Fruit fly (Drosophila melanogaster): ENCODE results near the gene Nepl8.

Nepl8 gene

DNA sequence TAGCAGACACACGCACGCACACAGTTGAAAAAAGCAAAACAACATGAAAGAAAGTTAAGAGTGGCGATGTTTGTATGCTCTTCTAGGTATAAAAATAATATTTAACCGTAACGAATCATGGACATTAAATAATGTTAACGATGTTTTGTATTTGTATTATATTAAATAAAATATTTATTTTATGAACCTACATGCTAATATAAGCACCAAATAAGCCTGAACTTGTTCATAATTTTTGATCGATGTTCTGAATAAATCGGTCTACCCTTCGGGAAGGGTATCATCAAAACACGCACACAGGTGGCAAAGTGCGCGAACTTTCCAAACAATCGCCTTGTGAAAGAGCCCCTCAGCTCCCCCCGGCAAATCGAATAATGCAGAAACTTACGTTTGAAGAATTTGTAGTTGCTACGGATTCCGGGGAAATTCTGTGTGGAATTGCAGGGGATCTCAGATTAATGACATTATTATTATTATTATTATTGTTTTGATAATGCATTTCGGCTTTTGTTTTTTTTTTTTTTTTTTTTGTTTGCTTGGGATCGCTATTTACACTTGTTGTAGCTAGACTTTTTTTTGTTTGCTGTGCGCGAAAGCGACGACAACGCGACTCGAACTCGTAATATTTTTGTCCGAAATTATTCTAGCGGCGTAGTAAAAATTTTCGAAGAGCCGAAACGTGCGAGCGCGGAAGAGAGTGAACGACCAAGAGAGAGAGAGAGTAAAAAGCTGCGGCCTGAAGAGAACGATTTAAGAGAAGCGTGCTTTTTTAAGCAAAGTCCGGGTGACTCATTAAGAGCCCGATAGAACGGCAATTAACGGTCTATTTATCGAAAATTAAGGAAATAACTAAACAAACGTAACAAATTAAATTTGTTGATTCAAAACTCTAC, 31.9 kb downstream of the Nepl8 start (continued):
- TF ChIP-seq CG17385 (GFP tag; optimal IDR thresholded peaks at IDR 0.05) (no peak), CG14014 (GFP tag; IDR thresholded peaks at IDR 0.05) (no peak), Dip2 (GFP tag; IDR thresholded peaks at IDR 0.05) (no peak), ato (GFP tag; IDR thresholded peaks at IDR 0.05; ENCODE audit: partially characterized antibody) (no peak), ttk (GFP tag; IDR thresholded peaks at IDR 0.05) (peak; percentile 42; the same call in 1 of the 2 replicates), dati (GFP tag; IDR thresholded peaks at IDR 0.05) (no peak), CG3838 (GFP tag; optimal IDR thresholded peaks at IDR 0.05) (peak; percentile 67), CG12071 (GFP tag; optimal IDR thresholded peaks at IDR 0.05) (no peak), cas (GFP tag; IDR thresholded peaks at IDR 0.05) (no peak), Ptx1 (GFP tag; IDR thresholded peaks at IDR 0.05) (peak; percentile 49; the same call in 1 of the 2 replicates), CG6689 (GFP tag; IDR thresholded peaks at IDR 0.05) (no peak; the same call in 1 of the 2 replicates), wdn (GFP tag; IDR thresholded peaks at IDR 0.05) (no peak), schlank (tag; optimal IDR thresholded peaks at IDR 0.05) (no peak), Hr78 (GFP tag; optimal IDR thresholded peaks at IDR 0.05) (peak in 1 of 2 experiments; percentile 45), sug (tag; optimal IDR thresholded peaks at IDR 0.05) (peak; percentile 10), al (GFP tag; IDR thresholded peaks at IDR 0.05) (no peak), D19A (tag; optimal IDR thresholded peaks at IDR 0.05) (peak; percentile 99), Taf1 (GFP tag; IDR thresholded peaks at IDR 0.05) (no peak; the same call in 1 of the 2 replicates), CG8089 (GFP tag; optimal IDR thresholded peaks at IDR 0.05) (no peak), stc (GFP tag; IDR thresholded peaks at IDR 0.05) (peak; percentile 30; the same call in 1 of the 2 replicates), CG3407 (GFP tag; optimal IDR thresholded peaks at IDR 0.05) (peak; percentile 36), CG15011 (GFP tag; optimal IDR thresholded peaks at IDR 0.05) (peak; percentile 33), ci (GFP tag; IDR thresholded peaks at IDR 0.05) (peak; percentile 79), E2f2 (GFP tag; IDR thresholded peaks at IDR 0.05) (0 out of 2 replicates have a peak, but pooled peaks have one; percentile 28), ara (GFP tag; IDR thresholded peaks at IDR 0.05) (peak; percentile 31; the same call in 1 of the 2 replicates), CG7839 (tag; optimal IDR thresholded peaks at IDR 0.05) (peak; percentile 49), CG14860 (GFP tag; IDR thresholded peaks at IDR 0.05; ENCODE audit: partially characterized antibody) (no peak), sens-2 (GFP tag; IDR thresholded peaks at IDR 0.05) (no peak), CG17361 (GFP tag; IDR thresholded peaks at IDR 0.05) (peak; percentile 55; the same call in 2 of the 3 replicates), vfl (GFP tag; optimal IDR thresholded peaks at IDR 0.05) (no peak), Mad (GFP tag; optimal IDR thresholded peaks at IDR 0.05) (no peak), CG11247 (GFP tag; IDR thresholded peaks at IDR 0.05) (no peak), CG7987 (GFP tag; optimal IDR thresholded peaks at IDR 0.05) (no peak), dan (GFP tag; IDR thresholded peaks at IDR 0.05) (no peak), Ada2b (GFP tag; IDR thresholded peaks at IDR 0.05) (no peak; the same call in 1 of the 2 replicates), cad (GFP tag; optimal IDR thresholded peaks at IDR 0.05) (no peak), CG6765 (GFP tag; optimal IDR thresholded peaks at IDR 0.05) (no peak), CG17612 (GFP tag; IDR thresholded peaks at IDR 0.05) (no peak), CG14710 (tag; optimal IDR thresholded peaks at IDR 0.05) (peak; percentile 12), Optix (GFP tag; IDR thresholded peaks at IDR 0.05) (no peak; the same call in 2 of the 3 replicates), Gsc (GFP tag; IDR thresholded peaks at IDR 0.05) (no peak), klu (GFP tag; IDR thresholded peaks at IDR 0.05) (no peak), trem (tag; optimal IDR thresholded peaks at IDR 0.05) (peak; percentile 8), CG6654 (GFP tag; optimal IDR thresholded peaks at IDR 0.05) (no peak), CG3163 (GFP tag; optimal IDR thresholded peaks at IDR 0.05) (peak; percentile 95), CG15696 (tag; optimal IDR thresholded peaks at IDR 0.05) (no peak), HmgD (GFP tag; optimal IDR thresholded peaks at IDR 0.05) (no peak), CG13123 (GFP tag; optimal IDR thresholded peaks at IDR 0.05) (no peak), CG34422 (GFP tag; IDR thresholded peaks at IDR 0.05) (0 out of 3 replicates have a peak, but pooled peaks have one; percentile 27), CG7556 (GFP tag; optimal IDR thresholded peaks at IDR 0.05) (peak; percentile 50)

All from whole organism, embryonic.